Worm (Caenorhabditis elegans): Measurements from ENCODE around the gene Y19D10B.6.

Y19D10B.6 gene

DNA sequence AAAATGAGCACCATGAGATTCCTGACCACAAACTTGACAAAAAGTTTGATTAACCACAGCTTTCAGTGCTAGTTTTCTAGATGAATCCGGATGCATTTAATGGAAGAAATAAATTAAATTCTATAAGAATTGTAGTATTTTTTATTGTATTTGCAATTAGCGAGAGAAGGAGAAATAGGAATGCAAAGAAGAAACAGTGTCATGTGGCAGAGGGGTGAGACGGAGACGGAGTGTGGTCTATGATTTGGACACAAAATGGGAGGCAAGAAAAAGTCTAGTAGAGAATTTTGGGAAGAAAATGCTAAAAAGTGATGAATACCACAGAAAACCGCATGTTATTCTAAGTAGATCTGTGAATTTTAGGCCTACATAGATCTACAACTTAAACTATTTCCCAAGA is 42.8 kb downstream of the Y19D10B.6 start, which contains the start of gene nhr-59 (continued):
- TF ChIP-seq xbp-1 (tag; optimal IDR thresholded peaks at IDR 0.05) (no peak), pag-3 (tag; optimal IDR thresholded peaks at IDR 0.05; ENCODE audit: borderline replicate concordance, insufficient read depth) (no peak), mep-1 (tag; optimal IDR thresholded peaks at IDR 0.05) (peak; percentile 0), aly-2 (tag; optimal IDR thresholded peaks at IDR 0.05) (peak; percentile 15), nhr-76 (tag; optimal IDR thresholded peaks at IDR 0.05) (no peak), egl-27 (tag; optimal IDR thresholded peaks at IDR 0.05) (no peak), hpl-2 (GFP tag; optimal IDR thresholded peaks at IDR 0.05) (no peak), sup-37 (GFP tag; optimal IDR thresholded peaks at IDR 0.05) (no peak), ets-5 (GFP tag; IDR thresholded peaks at IDR 0.05) (no peak), ama-1 (optimal IDR thresholded peaks at IDR 0.05) (no peak), F16B12.6 (tag; optimal IDR thresholded peaks at IDR 0.05) (no peak), mef-2 (tag; optimal IDR thresholded peaks at IDR 0.05) (no peak), unc-30 (tag; optimal IDR thresholded peaks at IDR 0.05) (no peak), sptf-1 (tag; optimal IDR thresholded peaks at IDR 0.05) (no peak), dpl-1 (GFP tag; optimal IDR thresholded peaks at IDR 0.05) (peak in 1 of 3 experiments; percentile 11), nhr-20 (tag; optimal IDR thresholded peaks at IDR 0.05) (peak; percentile 53), ceh-90 (tag; optimal IDR thresholded peaks at IDR 0.05) (no peak), mdl-1 (tag; optimal IDR thresholded peaks at IDR 0.05) (no peak), sox-4 (tag; optimal IDR thresholded peaks at IDR 0.05) (no peak), elt-2 (tag; optimal IDR thresholded peaks at IDR 0.05) (no peak), tlp-1 (tag; optimal IDR thresholded peaks at IDR 0.05) (no peak), ces-1 (GFP tag; optimal IDR thresholded peaks at IDR 0.05) (no peak)

DNA sequence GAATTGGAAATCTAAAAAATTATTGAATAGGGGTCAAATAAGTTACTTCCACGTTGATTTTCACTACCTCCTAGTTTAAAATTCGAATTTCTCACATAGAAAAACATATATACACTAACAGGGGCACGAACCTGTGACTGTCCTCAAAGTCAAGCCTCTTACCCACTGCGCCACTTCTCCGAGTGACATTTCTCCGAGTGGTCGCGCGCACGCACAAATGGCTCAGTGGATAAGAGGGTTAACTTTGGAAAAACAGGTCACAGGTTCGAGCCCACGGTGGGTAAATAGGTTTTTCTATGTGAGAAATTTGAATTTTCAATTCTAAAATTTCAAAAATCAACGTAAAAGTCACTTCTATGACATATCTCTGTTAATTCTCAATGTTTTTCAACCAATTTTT is 43.6 kb downstream of the Y19D10B.6 start:
- TF ChIP-seq mep-1 (tag; optimal IDR thresholded peaks at IDR 0.05) = no peak
- TF ChIP-seq C16A3.4 (tag; optimal IDR thresholded peaks at IDR 0.05) = no peak
- no peak for TF ChIP-seq isw-1 (GFP tag; IDR thresholded peaks at IDR 0.05)
- TF ChIP-seq lin-35 (GFP tag; optimal IDR thresholded peaks at IDR 0.05) = peak in 1 of 2 experiments; percentile 48
- no peak for TF ChIP-seq C04F5.9 (tag; optimal IDR thresholded peaks at IDR 0.05)
- no peak for TF ChIP-seq aha-1 (tag; optimal IDR thresholded peaks at IDR 0.05)
- TF ChIP-seq swsn-7 (tag; optimal IDR thresholded peaks at IDR 0.05) = no peak
- TF ChIP-seq ceh-82 (tag; optimal IDR thresholded peaks at IDR 0.05) = peak in 1 of 3 experiments; percentile 21
- TF ChIP-seq mab-9 (GFP tag; IDR thresholded peaks at IDR 0.05) = no peak
- no peak for TF ChIP-seq nhr-76 (tag; optimal IDR thresholded peaks at IDR 0.05)
- TF ChIP-seq pqm-1 (tag; optimal IDR thresholded peaks at IDR 0.05) = no peak
- no peak for TF ChIP-seq fos-1 (tag; optimal IDR thresholded peaks at IDR 0.05)
- TF ChIP-seq nhr-85 (tag) = peak; percentile 42
- TF ChIP-seq hlh-4 (tag; optimal IDR thresholded peaks at IDR 0.05) = no peak
- no peak for TF ChIP-seq lsy-2 (tag; optimal IDR thresholded peaks at IDR 0.05)
- no peak for TF ChIP-seq nhr-28 (tag; optimal IDR thresholded peaks at IDR 0.05)
- no peak for TF ChIP-seq lin-15B (tag; optimal IDR thresholded peaks at IDR 0.05)
- TF ChIP-seq tlp-1 (tag; optimal IDR thresholded peaks at IDR 0.05) = no peak
- TF ChIP-seq Y116A8C.19 (tag; optimal IDR thresholded peaks at IDR 0.05; ENCODE audit: borderline replicate concordance) = no peak
- no peak for TF ChIP-seq nhr-90 (tag; optimal IDR thresholded peaks at IDR 0.05; ENCODE audit: poor library complexity)
- TF ChIP-seq fkh-8 (tag; optimal IDR thresholded peaks at IDR 0.05) = peak; percentile 19
- TF ChIP-seq pag-3 (tag; optimal IDR thresholded peaks at IDR 0.05; ENCODE audit: borderline replicate concordance, insufficient read depth) = no peak
- peak; percentile 13 for TF ChIP-seq nhr-20 (tag; optimal IDR thresholded peaks at IDR 0.05)
- TF ChIP-seq snpc-4 (tag; optimal IDR thresholded peaks at IDR 0.05) = no peak
- TF ChIP-seq snu-23 (GFP tag; optimal IDR thresholded peaks at IDR 0.05) = peak; percentile 19
- no peak for TF ChIP-seq nhr-19 (GFP tag; conservative IDR thresholded peaks at IDR 0.05)
- no peak for TF ChIP-seq nhr-11 (tag; optimal IDR thresholded peaks at IDR 0.05)
- no peak for TF ChIP-seq elt-2 (tag; optimal IDR thresholded peaks at IDR 0.05)
- peak; percentile 67 for TF ChIP-seq lin-14 (GFP tag; optimal IDR thresholded peaks at IDR 0.05)
- no peak for TF ChIP-seq ceh-88 (GFP tag; IDR thresholded peaks at IDR 0.05)
- no peak for TF ChIP-seq hpl-2 (GFP tag; optimal IDR thresholded peaks at IDR 0.05)
- no peak for TF ChIP-seq grh-1 (GFP tag; IDR thresholded peaks at IDR 0.05)
- peak; percentile 25 for TF ChIP-seq lin-13 (GFP tag; optimal IDR thresholded peaks at IDR 0.05)
- TF ChIP-seq nhr-77 (tag; optimal IDR thresholded peaks at IDR 0.05) = peak; percentile 50
- TF ChIP-seq nhr-71 (tag; optimal IDR thresholded peaks at IDR 0.05) = peak; percentile 21
- TF ChIP-seq rnt-1 (tag; optimal IDR thresholded peaks at IDR 0.05) = no peak
- TF ChIP-seq vab-15 (tag; optimal IDR thresholded peaks at IDR 0.05) = no peak
- no peak for TF ChIP-seq ceh-8 (GFP tag; optimal IDR thresholded peaks at IDR 0.05)
